Fruit fly (Drosophila melanogaster): ENCODE measurements around the gene Syx17.

Gene Syx17

dm6 chr3L:4363887-4364794 is 39.1 kb upstream of the Syx17 start, which contains the start of the genes Cip4 and mRpS6 (continued):
- TF ChIP-seq CG10654 (GFP tag; optimal IDR thresholded peaks at IDR 0.05) (no peak), Atf6 (GFP tag; IDR thresholded peaks at IDR 0.05) (peak; percentile 86), HmgZ (tag; optimal IDR thresholded peaks at IDR 0.05) (peak; percentile 53), org-1 (GFP tag; optimal IDR thresholded peaks at IDR 0.05) (peak; percentile 50), CG6689 (GFP tag; IDR thresholded peaks at IDR 0.05) (peak; percentile 63), Dad (GFP tag; optimal IDR thresholded peaks at IDR 0.05) (no peak), CG15479 (GFP tag; optimal IDR thresholded peaks at IDR 0.05) (peak; percentile 51), CG17612 (GFP tag; IDR thresholded peaks at IDR 0.05) (0 out of 2 replicates have a peak, but pooled peaks have one; percentile 23), Atf3 (GFP tag; optimal IDR thresholded peaks at IDR 0.05) (peak; percentile 20), Myb (GFP tag; optimal IDR thresholded peaks at IDR 0.05) (no peak), gsb (GFP tag; IDR thresholded peaks at IDR 0.05) (no peak), al (GFP tag; IDR thresholded peaks at IDR 0.05) (peak; percentile 64), Doc2 (GFP tag; IDR thresholded peaks at IDR 0.05) (no peak), CG2678 (tag; optimal IDR thresholded peaks at IDR 0.05) (peak; percentile 86), B-H2 (GFP tag; optimal IDR thresholded peaks at IDR 0.05) (peak; percentile 85), slbo (GFP tag; IDR thresholded peaks at IDR 0.05) (peak; percentile 96), ci (GFP tag; IDR thresholded peaks at IDR 0.05) (peak; percentile 90), CG14860 (GFP tag; IDR thresholded peaks at IDR 0.05; ENCODE audit: partially characterized antibody) (no peak), CG6272 (GFP tag; IDR thresholded peaks at IDR 0.05) (no peak), Usf (GFP tag; optimal IDR thresholded peaks at IDR 0.05) (peak; percentile 67), Hr51 (GFP tag; optimal IDR thresholded peaks at IDR 0.05) (peak; percentile 52 to 84), jing (GFP tag; optimal IDR thresholded peaks at IDR 0.05) (peak; percentile 19), Six4 (GFP tag; optimal IDR thresholded peaks at IDR 0.05) (peak; percentile 61), phol (tag; optimal IDR thresholded peaks at IDR 0.05) (peak; percentile 33), CG12659 (GFP tag; optimal IDR thresholded peaks at IDR 0.05) (peak; percentile 89), CG11695 (GFP tag; IDR thresholded peaks at IDR 0.05) (peak; percentile 79), BEAF-32 (GFP tag; optimal IDR thresholded peaks at IDR 0.05) (peak; percentile 38), Med (GFP tag) (peak; percentile 89), inv (GFP tag; IDR thresholded peaks at IDR 0.05; ENCODE audit: partially characterized antibody) (no peak), TFAM (GFP tag; optimal IDR thresholded peaks at IDR 0.05) (no peak), dmrt99B (tag; optimal IDR thresholded peaks at IDR 0.05) (peak; percentile 70), unc-4 (GFP tag; IDR thresholded peaks at IDR 0.05; ENCODE audit: partially characterized antibody) (no peak), CG14014 (GFP tag; IDR thresholded peaks at IDR 0.05) (peak; percentile 93), CG30431 (GFP tag; optimal IDR thresholded peaks at IDR 0.05) (peak; percentile 62), CG9876 (GFP tag; optimal IDR thresholded peaks at IDR 0.05) (no peak), Hr3 (GFP tag; optimal IDR thresholded peaks at IDR 0.05) (peak; percentile 95), CG7372 (GFP tag; IDR thresholded peaks at IDR 0.05) (peak; percentile 67), Sry-β (GFP tag; optimal IDR thresholded peaks at IDR 0.05) (no peak), CG32772 (GFP tag; IDR thresholded peaks at IDR 0.05) (peak; percentile 64), CrebB (tag; optimal IDR thresholded peaks at IDR 0.05) (no peak), caup (GFP tag; optimal IDR thresholded peaks at IDR 0.05; ENCODE audit: severe bottlenecking) (peak; percentile 74), pnt (GFP tag; optimal IDR thresholded peaks at IDR 0.05) (no peak), sqz (GFP tag; optimal IDR thresholded peaks at IDR 0.05) (peak; percentile 36), Sry-δ (GFP tag; optimal IDR thresholded peaks at IDR 0.05) (peak; percentile 3), tx (GFP tag; optimal IDR thresholded peaks at IDR 0.05) (peak; percentile 0), slou (GFP tag; optimal IDR thresholded peaks at IDR 0.05) (peak; percentile 66), Fer3 (tag; optimal IDR thresholded peaks at IDR 0.05) (no peak), Aef1 (GFP tag; IDR thresholded peaks at IDR 0.05) (peak; percentile 54; the same call in 2 of the 3 replicates), pzg (GFP tag; optimal IDR thresholded peaks at IDR 0.05) (peak; percentile 75)
